Fruit fly (Drosophila melanogaster) whole organism, pupa: ENCODE data around the gene slp1.

ENCODE experiments used
- CG10348 ChIP-seq: fragments of 200-800 bp; sonication (Bioruptor generic); IDR thresholded peaks from 2 replicates; pipeline ENCODE4 v1.3.6; 2022; ENCODE audit warnings: missing biosample characterization, missing genetic modification characterization
- CG12605 ChIP-seq: fragments of 200-800 bp; sonication (Bioruptor generic); IDR thresholded peaks from 2 replicates; pipeline ENCODE4 v1.3.6; 2022; ENCODE audit warnings: missing biosample characterization, missing genetic modification characterization
- CG13204 ChIP-seq: fragments of 200-800 bp; sonication (Bioruptor generic); optimal IDR thresholded peaks from 2 replicates; lab custom pipeline; 2018; ENCODE audit warnings: missing biosample characterization, mild to moderate bottlenecking, missing genetic modification characterization, moderate library complexity
- CG14655 ChIP-seq: fragments of 200-800 bp; sonication (Bioruptor generic); optimal IDR thresholded peaks from 3 replicates; lab custom pipeline; 2017; ENCODE audit warnings: mild to moderate bottlenecking, missing biosample characterization, missing genetic modification reagents, missing genetic modification characterization
- CG15710 ChIP-seq: fragments of 200-800 bp; sonication (Bioruptor generic); optimal IDR thresholded peaks from 2 replicates; lab custom pipeline; 2018; ENCODE audit warnings: missing biosample characterization, mild to moderate bottlenecking, missing genetic modification characterization, moderate library complexity
- CG17806 ChIP-seq: fragments of 200-800 bp; sonication (Bioruptor generic); optimal IDR thresholded peaks from 2 replicates; lab custom pipeline; 2018; ENCODE audit warnings: missing biosample characterization, mild to moderate bottlenecking, missing genetic modification characterization, moderate library complexity
- CG32121 ChIP-seq: fragments of 200-800 bp; sonication (Bioruptor generic); IDR thresholded peaks from 2 replicates; pipeline ENCODE4 v1.3.6; 2022; ENCODE audit warnings: missing biosample characterization, missing genetic modification characterization
- CG34367 ChIP-seq: fragments of 200-800 bp; sonication (Bioruptor generic); optimal IDR thresholded peaks from 2 replicates; lab custom pipeline; 2018; ENCODE audit warnings: missing biosample characterization, mild to moderate bottlenecking, missing genetic modification characterization
- CG4496 ChIP-seq: fragments of 200-800 bp; sonication (Bioruptor generic); IDR thresholded peaks from 3 replicates; pipeline ENCODE4 v1.3.6; 2022; ENCODE audit warnings: missing biosample characterization, missing genetic modification characterization
- CG8159 ChIP-seq: fragments of 200-800 bp; sonication (Bioruptor generic); optimal IDR thresholded peaks from 3 replicates; lab custom pipeline; 2018; ENCODE audit warnings: missing biosample characterization, mild to moderate bottlenecking, missing genetic modification characterization, moderate library complexity
- CG8301 ChIP-seq: fragments of 200-800 bp; sonication (Bioruptor generic); optimal IDR thresholded peaks from 2 replicates; lab custom pipeline; 2018; ENCODE audit warnings: missing biosample characterization, mild to moderate bottlenecking, missing genetic modification characterization
- CG9948 ChIP-seq: fragments of 200-800 bp; sonication (Bioruptor generic); optimal IDR thresholded peaks from 2 replicates; lab custom pipeline; 2018; ENCODE audit warnings: missing biosample characterization, mild to moderate bottlenecking, missing genetic modification characterization, moderate library complexity
- D1 ChIP-seq: fragments of 200-800 bp; sonication (Bioruptor generic); optimal IDR thresholded peaks from 2 replicates; lab custom pipeline; 2018; ENCODE audit warnings: missing biosample characterization, mild to moderate bottlenecking, missing genetic modification characterization, moderate library complexity
- EcR ChIP-seq: fragments of 200-800 bp; sonication (Bioruptor generic); optimal IDR thresholded peaks from 3 replicates; lab custom pipeline; 2019; ENCODE audit warnings: missing biosample characterization, missing genetic modification characterization, mild to moderate bottlenecking, moderate library complexity, missing genetic modification reagents
- Ets98B ChIP-seq: fragments of 200-800 bp; sonication (Bioruptor generic); IDR thresholded peaks from 2 replicates; pipeline ENCODE4 v1.3.6; 2022; ENCODE audit warnings: missing biosample characterization, missing genetic modification characterization
- Pif1A ChIP-seq: fragments of 200-800 bp; sonication (Bioruptor generic); optimal IDR thresholded peaks from 3 replicates; lab custom pipeline; 2016; ENCODE audit warnings: missing biosample characterization, missing genetic modification characterization
- Pif1B ChIP-seq: fragments of 200-800 bp; sonication (Bioruptor generic); optimal IDR thresholded peaks from 3 replicates; lab custom pipeline; 2016; ENCODE audit warnings: missing biosample characterization, missing genetic modification characterization
- Snoo ChIP-seq: fragments of 200-800 bp; sonication (Bioruptor generic); optimal IDR thresholded peaks from 3 replicates; lab custom pipeline; 2017; ENCODE audit warnings: missing biosample characterization, mild to moderate bottlenecking, missing genetic modification characterization, inconsistent platforms
- fd96Ca ChIP-seq: fragments of 200-800 bp; sonication (Bioruptor generic); IDR thresholded peaks from 3 replicates; pipeline ENCODE4 v1.3.6; 2022; ENCODE audit warnings: missing biosample characterization, missing genetic modification characterization
- gl ChIP-seq: fragments of 200-800 bp; sonication (Bioruptor generic); optimal IDR thresholded peaks from 2 replicates; lab custom pipeline; 2018; ENCODE audit warnings: missing biosample characterization, mild to moderate bottlenecking, missing genetic modification characterization
- rn ChIP-seq: fragments of 200-800 bp; sonication (Bioruptor generic); IDR thresholded peaks from 2 replicates; pipeline ENCODE4 v1.3.6; 2022; ENCODE audit warnings: missing biosample characterization, missing genetic modification characterization

The slp1 gene

DNA sequence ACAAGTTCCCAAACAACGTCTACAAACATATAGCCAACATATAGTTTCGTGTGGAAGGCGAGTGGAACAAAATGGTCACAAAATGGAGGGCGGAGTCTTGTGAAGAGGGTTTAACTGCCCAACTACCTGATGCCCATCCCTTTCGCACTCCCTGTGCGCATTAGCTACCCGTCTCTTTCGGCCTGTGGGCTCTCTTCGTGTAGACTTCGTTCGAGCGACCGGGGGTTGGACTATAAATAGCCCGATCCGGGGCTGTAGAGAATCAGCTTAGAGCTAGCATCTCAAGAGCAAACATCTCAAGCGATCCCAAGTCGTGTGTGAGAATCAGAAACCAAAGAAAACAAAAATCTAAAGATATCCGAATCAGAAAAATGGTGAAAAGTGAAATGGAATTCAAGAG lies at the start of gene slp1:
Gene slp1 (plus strand): TSS at position 263 of the 400 bp plus-strand sequence.
- TF ChIP-seq CG10348 (GFP tag; lab: Robert Waterston, UW) = no peak

DNA sequence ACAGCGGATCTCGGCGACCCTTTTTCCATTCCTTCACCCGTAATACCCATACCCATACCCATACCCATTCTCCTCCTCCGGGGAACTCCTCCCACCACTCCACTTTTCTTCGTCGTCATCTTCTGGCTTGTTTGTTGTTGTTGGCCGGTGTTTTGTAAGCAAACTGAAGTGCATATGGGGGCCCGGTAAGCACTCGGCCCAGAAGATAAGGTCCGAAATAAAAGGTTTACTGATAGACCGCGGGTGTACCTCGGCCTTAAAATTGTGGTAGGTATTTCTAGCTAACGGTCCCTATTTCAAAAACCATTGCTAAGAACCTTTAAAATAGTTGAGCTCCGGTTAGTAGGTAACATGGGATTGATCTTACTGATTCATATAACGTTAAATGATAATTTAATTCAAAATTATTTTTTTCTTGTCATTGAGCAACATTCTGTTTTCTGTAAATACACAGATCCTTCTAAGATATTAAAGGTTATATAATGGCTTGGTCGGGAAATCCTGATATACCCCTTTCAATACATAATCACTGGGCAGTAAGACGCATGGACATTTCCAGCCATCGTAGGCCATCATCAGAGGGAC lies 49.6 kb upstream of the slp1 start:
- TF ChIP-seq Pif1B (GFP tag; lab: Kevin White, UChicago) (no peak), CG13204 (GFP tag; lab: Kevin White, UChicago) (no peak), CG8159 (peak; percentile 67), EcR (no peak), CG17806 (tag; lab: Kevin White, UChicago) (peak; percentile 61), CG8301 (tag; lab: Kevin White, UChicago) (peak; percentile 34), CG4496 (GFP tag; lab: Robert Waterston, UW) (peak; percentile 20; the same call in 1 of the 3 replicates), CG15710 (tag; lab: Kevin White, UChicago) (peak; percentile 47), CG12605 (GFP tag; lab: Robert Waterston, UW) (no peak), CG14655 (peak; percentile 58), CG34367 (tag; lab: Kevin White, UChicago) (peak; percentile 17), CG10348 (GFP tag; lab: Robert Waterston, UW) (no peak), Pif1A (peak; percentile 41), Ets98B (GFP tag; lab: Robert Waterston, UW) (no peak), Snoo (tag; lab: Kevin White, UChicago) (no peak), gl (no peak), CG32121 (no peak), fd96Ca (no peak), CG9948 (tag; lab: Kevin White, UChicago) (peak; percentile 63), D1 (tag; lab: Kevin White, UChicago) (no peak), rn (GFP tag; lab: Robert Waterston, UW) (0 out of 2 replicates have a peak, but pooled peaks have one; percentile 5)

DNA sequence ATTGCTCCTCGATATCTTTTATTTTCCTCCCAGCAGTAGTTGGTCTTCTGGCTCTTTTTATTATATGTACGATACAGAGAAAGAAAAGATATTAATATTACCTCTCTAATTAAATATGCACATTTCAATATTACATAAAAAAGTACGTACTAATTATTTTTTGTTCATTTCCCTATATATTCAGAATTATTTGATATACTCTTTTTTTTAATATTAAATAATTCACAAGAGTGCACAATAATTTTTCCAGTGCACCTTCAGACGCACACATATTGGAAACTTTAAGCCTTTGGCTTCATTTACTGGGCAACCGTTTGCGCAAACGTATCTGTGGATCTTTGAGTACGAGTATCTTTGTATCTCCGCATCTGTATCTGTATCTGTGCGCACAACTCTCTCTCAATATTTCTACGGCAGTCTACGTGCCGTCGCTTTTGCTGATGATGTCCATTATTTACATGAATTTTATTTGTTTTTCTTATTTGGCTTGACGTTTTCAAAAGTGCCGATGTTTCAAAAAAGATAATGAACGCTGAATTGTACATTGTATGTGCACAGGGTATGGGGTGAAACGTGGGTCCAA lies 48.8 kb upstream of the slp1 start:
- TF ChIP-seq CG12605 (GFP tag; lab: Robert Waterston, UW) = peak; percentile 87
- peak; percentile 88 for TF ChIP-seq D1 (tag; lab: Kevin White, UChicago)
- TF ChIP-seq Pif1B (GFP tag; lab: Kevin White, UChicago) = peak; percentile 66
- TF ChIP-seq Ets98B (GFP tag; lab: Robert Waterston, UW) = peak; percentile 65
- TF ChIP-seq rn (GFP tag; lab: Robert Waterston, UW) = peak; percentile 67
- TF ChIP-seq CG9948 (tag; lab: Kevin White, UChicago) = peak; percentile 95
- TF ChIP-seq Snoo (tag; lab: Kevin White, UChicago) = peak; percentile 75
- TF ChIP-seq fd96Ca = no peak
- peak; percentile 77 for TF ChIP-seq CG32121
- peak; percentile 88 for TF ChIP-seq CG34367 (tag; lab: Kevin White, UChicago)
- peak; percentile 94 for TF ChIP-seq CG15710 (tag; lab: Kevin White, UChicago)
- TF ChIP-seq CG8301 (tag; lab: Kevin White, UChicago) = peak; percentile 86
- TF ChIP-seq Pif1A = peak; percentile 67
- TF ChIP-seq CG13204 (GFP tag; lab: Kevin White, UChicago) = peak; percentile 77
- peak; percentile 89 for TF ChIP-seq CG14655
- no peak for TF ChIP-seq CG10348 (GFP tag; lab: Robert Waterston, UW)
- TF ChIP-seq CG4496 (GFP tag; lab: Robert Waterston, UW) = peak; percentile 80
- TF ChIP-seq EcR = peak; percentile 54
- TF ChIP-seq CG8159 = peak; percentile 94
- TF ChIP-seq gl = peak; percentile 52
- TF ChIP-seq CG17806 (tag; lab: Kevin White, UChicago) = peak; percentile 94

DNA sequence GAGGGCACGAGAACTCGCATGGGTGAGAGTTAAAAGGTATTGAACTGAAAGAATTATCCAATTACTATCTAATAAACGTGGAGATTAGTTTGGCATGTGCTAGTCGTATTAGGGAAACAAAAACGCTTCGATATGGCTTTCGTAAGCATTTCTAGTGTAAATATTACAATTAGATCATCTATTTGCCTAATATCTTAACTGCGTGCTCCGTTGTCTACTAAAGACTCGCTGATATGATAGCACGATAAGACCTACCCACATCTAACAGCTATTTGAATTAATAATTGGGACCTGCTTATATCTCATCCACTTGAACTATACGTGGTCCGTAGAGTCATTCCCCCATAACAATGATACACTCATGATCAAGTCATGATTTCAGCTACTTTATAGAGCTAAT lies 48.0 kb upstream of the slp1 start:
- no peak for TF ChIP-seq CG13204 (GFP tag; lab: Kevin White, UChicago)
- TF ChIP-seq CG8159 = no peak
- TF ChIP-seq Pif1B (GFP tag; lab: Kevin White, UChicago) = no peak
- TF ChIP-seq CG32121 = no peak
- TF ChIP-seq CG34367 (tag; lab: Kevin White, UChicago) = no peak
- no peak for TF ChIP-seq rn (GFP tag; lab: Robert Waterston, UW)
- no peak for TF ChIP-seq CG10348 (GFP tag; lab: Robert Waterston, UW)
- TF ChIP-seq gl = no peak
- no peak for TF ChIP-seq Ets98B (GFP tag; lab: Robert Waterston, UW)
- TF ChIP-seq D1 (tag; lab: Kevin White, UChicago) = no peak
- no peak for TF ChIP-seq CG14655
- no peak for TF ChIP-seq Snoo (tag; lab: Kevin White, UChicago)
- TF ChIP-seq Pif1A = no peak
- no peak for TF ChIP-seq EcR
- no peak for TF ChIP-seq CG8301 (tag; lab: Kevin White, UChicago)
- no peak for TF ChIP-seq CG4496 (GFP tag; lab: Robert Waterston, UW)
- no peak for TF ChIP-seq CG9948 (tag; lab: Kevin White, UChicago)
- TF ChIP-seq CG17806 (tag; lab: Kevin White, UChicago) = no peak
- no peak for TF ChIP-seq CG12605 (GFP tag; lab: Robert Waterston, UW)

DNA sequence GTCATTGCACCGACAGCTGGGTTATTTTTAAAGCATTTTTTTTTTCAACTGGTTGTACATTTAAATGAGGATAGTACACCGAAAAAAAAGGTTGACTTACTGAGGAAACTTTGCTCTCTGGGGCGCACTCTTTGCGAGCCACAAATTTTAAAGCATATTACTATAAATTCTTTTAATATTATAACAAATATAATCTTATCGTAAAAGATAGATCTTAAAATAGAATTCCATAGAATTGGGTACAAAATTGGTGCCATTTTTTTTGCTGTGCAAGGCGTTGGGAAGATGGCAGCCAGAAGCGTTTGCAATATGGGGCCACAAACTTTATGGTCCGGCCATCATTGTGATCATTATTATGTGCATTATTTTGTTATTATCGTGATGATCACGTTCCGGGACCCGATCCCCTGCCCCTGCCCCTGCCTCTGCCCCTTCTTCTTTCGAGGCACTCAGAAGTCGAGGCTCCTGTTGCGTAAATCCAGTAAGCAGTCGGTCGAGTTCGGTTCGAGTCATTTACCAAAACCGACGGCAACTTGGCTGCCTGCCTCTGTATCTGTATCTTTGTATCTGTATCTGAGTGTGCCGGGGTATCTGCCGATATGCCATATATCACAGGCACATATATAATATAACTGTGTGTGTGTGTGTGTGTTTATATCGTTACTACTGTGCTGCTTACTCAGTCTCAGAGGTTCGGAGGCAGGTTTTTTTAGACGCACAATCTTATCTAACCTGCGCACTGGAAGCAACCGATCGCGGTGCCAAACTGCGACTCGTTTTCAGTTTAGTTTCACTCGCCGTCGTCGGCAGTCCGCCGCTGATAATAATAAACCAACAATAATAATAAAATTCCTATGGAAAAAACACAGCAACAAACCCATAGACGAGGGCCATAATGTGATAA lies 47.1 kb upstream of the slp1 start:
- TF ChIP-seq CG15710 (tag; lab: Kevin White, UChicago) (peak; percentile 82), CG9948 (tag; lab: Kevin White, UChicago) (peak; percentile 90), gl (peak; percentile 32), Snoo (tag; lab: Kevin White, UChicago) (peak; percentile 81), CG12605 (GFP tag; lab: Robert Waterston, UW) (peak; percentile 57; the same call in 1 of the 2 replicates), CG4496 (GFP tag; lab: Robert Waterston, UW) (peak; percentile 80), Pif1A (peak; percentile 80), CG34367 (tag; lab: Kevin White, UChicago) (peak; percentile 76), CG32121 (peak; percentile 55), D1 (tag; lab: Kevin White, UChicago) (peak; percentile 70), CG8301 (tag; lab: Kevin White, UChicago) (peak; percentile 86), Ets98B (GFP tag; lab: Robert Waterston, UW) (peak; percentile 70), rn (GFP tag; lab: Robert Waterston, UW) (0 out of 2 replicates have a peak, but pooled peaks have one; percentile 14), CG13204 (GFP tag; lab: Kevin White, UChicago) (peak; percentile 54), CG10348 (GFP tag; lab: Robert Waterston, UW) (0 out of 2 replicates have a peak, but pooled peaks have one; percentile 15), CG17806 (tag; lab: Kevin White, UChicago) (peak; percentile 88), Pif1B (GFP tag; lab: Kevin White, UChicago) (peak; percentile 84), fd96Ca (peak; percentile 81; the same call in 2 of the 3 replicates), EcR (peak; percentile 74), CG8159 (peak; percentile 89), CG14655 (peak; percentile 90)
